Worm (Caenorhabditis elegans): ENCODE results near the gene C38H2.3.

The C38H2.3 gene

DNA sequence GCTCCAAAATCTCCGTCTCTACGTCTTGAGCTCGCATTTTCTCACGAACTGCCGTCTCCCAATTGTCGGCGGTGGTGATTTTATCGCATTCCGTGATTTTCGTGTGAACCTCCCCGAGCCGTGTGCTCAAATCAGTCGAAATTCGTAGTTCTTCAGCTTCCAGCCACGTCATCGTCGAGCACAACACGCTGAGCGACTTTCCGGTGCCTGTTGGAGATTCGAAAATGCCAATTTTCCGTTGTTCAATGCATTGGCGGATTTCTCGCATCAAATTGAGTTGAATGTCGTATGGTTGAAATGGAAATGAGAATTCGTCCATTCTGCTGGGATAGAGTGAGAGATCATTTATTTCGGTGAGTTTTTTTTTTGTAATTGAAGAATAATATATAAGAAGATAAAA, 18.5 kb upstream of the C38H2.3 start, which contains the start of the genes M03C11.3 and chl-1:
TSS of gene M03C11.3 (plus strand) at position 153 of the 400 bp plus-strand sequence.
TSS of gene chl-1 (minus strand) at position 323 of the 400 bp plus-strand sequence.
- TF ChIP-seq hnd-1 (tag; optimal IDR thresholded peaks at IDR 0.05): no peak
- no peak for TF ChIP-seq ceh-13 (GFP tag; optimal IDR thresholded peaks at IDR 0.05)
- no peak for TF ChIP-seq pes-1 (GFP tag; IDR thresholded peaks at IDR 0.05)
- TF ChIP-seq hmbx-1 (tag; optimal IDR thresholded peaks at IDR 0.05): no peak
- TF ChIP-seq aly-1 (tag; optimal IDR thresholded peaks at IDR 0.05): no peak
- TF ChIP-seq flt-1 (GFP tag; IDR thresholded peaks at IDR 0.05): no peak
- no peak for TF ChIP-seq tbx-11 (GFP tag; IDR thresholded peaks at IDR 0.05)
- TF ChIP-seq ama-1 (optimal IDR thresholded peaks at IDR 0.05): no peak
- TF ChIP-seq hmg-4 (GFP tag; optimal IDR thresholded peaks at IDR 0.05): no peak
- no peak for TF ChIP-seq scrt-1 (GFP tag; IDR thresholded peaks at IDR 0.05)
- TF ChIP-seq B0310.2 (tag; optimal IDR thresholded peaks at IDR 0.05): no peak
- TF ChIP-seq ets-7 (tag; optimal IDR thresholded peaks at IDR 0.05): no peak
- TF ChIP-seq tra-4 (tag; optimal IDR thresholded peaks at IDR 0.05): no peak
- TF ChIP-seq ceh-36 (tag; optimal IDR thresholded peaks at IDR 0.05): no peak
- TF ChIP-seq F13C5.2 (tag; optimal IDR thresholded peaks at IDR 0.05): no peak
- TF ChIP-seq sea-1 (GFP tag; conservative IDR thresholded peaks at IDR 0.05): no peak
- no peak for TF ChIP-seq tbx-37 (GFP tag; conservative IDR thresholded peaks at IDR 0.05)

DNA sequence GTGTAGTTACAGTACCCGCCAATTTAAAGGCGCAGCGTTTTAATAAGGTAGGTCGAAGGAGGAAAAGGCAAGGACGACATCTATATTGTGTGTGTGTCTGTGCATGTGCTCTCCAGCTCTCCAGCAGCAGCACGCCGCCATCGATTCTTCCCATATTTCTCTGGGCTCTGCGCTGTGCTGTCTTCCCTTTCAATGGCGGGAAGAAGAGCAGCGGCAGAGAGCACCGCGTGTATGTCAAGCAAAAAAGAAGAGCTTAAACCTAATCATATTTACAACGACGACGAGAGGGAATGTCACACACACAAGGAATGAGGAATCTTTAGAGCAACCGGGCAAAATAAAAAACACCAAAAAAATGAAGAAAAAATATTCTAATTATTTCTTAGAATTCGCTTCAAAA, 12.5 kb upstream of the C38H2.3 start:
- no peak for TF ChIP-seq flt-1 (GFP tag; IDR thresholded peaks at IDR 0.05)
- no peak for TF ChIP-seq hnd-1 (tag; optimal IDR thresholded peaks at IDR 0.05)
- no peak for TF ChIP-seq ets-7 (tag; optimal IDR thresholded peaks at IDR 0.05)
- TF ChIP-seq ceh-36 (tag; optimal IDR thresholded peaks at IDR 0.05): no peak
- TF ChIP-seq sea-1 (GFP tag; conservative IDR thresholded peaks at IDR 0.05): no peak
- no peak for TF ChIP-seq tra-4 (tag; optimal IDR thresholded peaks at IDR 0.05)
- no peak for TF ChIP-seq aly-1 (tag; optimal IDR thresholded peaks at IDR 0.05)
- no peak for TF ChIP-seq F13C5.2 (tag; optimal IDR thresholded peaks at IDR 0.05)
- TF ChIP-seq ceh-13 (GFP tag; optimal IDR thresholded peaks at IDR 0.05): no peak
- no peak for TF ChIP-seq tbx-11 (GFP tag; IDR thresholded peaks at IDR 0.05)
- no peak for TF ChIP-seq hmbx-1 (tag; optimal IDR thresholded peaks at IDR 0.05)
- TF ChIP-seq tbx-37 (GFP tag; conservative IDR thresholded peaks at IDR 0.05): no peak
- no peak for TF ChIP-seq ama-1 (optimal IDR thresholded peaks at IDR 0.05)
- no peak for TF ChIP-seq B0310.2 (tag; optimal IDR thresholded peaks at IDR 0.05)
- no peak for TF ChIP-seq pes-1 (GFP tag; IDR thresholded peaks at IDR 0.05)

DNA sequence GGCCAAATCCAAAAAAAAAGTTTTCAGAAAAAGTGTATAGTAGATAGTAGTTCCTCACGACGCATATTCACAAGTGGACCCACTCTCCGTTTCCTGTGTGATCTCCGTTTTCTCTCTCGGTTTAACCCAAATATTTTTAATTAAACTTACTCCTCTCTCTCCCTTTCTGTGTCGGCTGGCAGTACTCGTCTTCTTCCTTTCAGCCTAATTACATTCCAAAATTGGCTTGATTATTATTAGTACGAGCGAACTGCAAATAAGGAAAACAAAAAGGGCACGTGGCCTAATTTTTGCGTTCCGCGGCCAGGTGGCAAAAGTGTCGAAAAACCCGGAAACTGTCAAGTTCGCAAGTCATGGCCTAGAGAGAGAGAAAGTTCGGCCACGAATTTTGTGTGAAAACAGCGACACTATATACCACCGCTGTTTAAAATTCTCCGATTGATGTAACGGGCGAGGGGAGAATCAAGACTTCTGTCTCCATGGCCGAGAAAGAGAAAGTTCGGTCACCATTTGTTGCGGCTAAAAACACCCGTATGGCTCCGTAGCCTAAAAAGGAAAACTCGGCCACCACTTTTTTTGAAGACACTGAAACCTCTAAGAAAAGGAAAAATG, 10.6 kb upstream of the C38H2.3 start:
- TF ChIP-seq pes-1 (GFP tag; IDR thresholded peaks at IDR 0.05) (no peak), tbx-11 (GFP tag; IDR thresholded peaks at IDR 0.05) (no peak), hmbx-1 (tag; optimal IDR thresholded peaks at IDR 0.05) (no peak)

DNA sequence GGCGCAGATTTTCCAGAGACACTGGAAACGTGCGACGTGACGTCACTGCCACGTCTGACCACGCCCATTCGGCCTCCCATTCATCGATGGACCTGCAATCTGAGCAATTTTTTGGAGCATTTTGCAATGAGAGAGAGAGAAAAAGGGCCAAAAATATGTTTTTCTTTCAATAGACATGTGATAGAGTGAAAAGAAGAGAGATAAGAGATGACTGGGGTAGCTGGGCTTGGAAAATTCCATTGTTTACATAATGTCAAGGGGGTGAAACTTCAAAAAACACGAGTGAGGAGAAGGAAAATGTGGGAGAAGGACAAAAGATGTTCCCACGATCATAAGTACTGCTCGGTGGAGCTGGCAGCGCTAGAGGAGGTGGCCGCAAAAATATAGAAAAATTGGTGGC, 9.6 kb upstream of the C38H2.3 start, which contains the start of gene M03C11.1:
TSS of gene M03C11.1 (minus strand) at position 101 of the 400 bp plus-strand sequence.
- TF ChIP-seq scrt-1 (GFP tag; IDR thresholded peaks at IDR 0.05) (no peak), flt-1 (GFP tag; IDR thresholded peaks at IDR 0.05) (no peak), aly-1 (tag; optimal IDR thresholded peaks at IDR 0.05) (no peak), ets-7 (tag; optimal IDR thresholded peaks at IDR 0.05) (no peak), ceh-13 (GFP tag; optimal IDR thresholded peaks at IDR 0.05) (no peak), B0310.2 (tag; optimal IDR thresholded peaks at IDR 0.05) (no peak), ama-1 (optimal IDR thresholded peaks at IDR 0.05) (no peak), tbx-11 (GFP tag; IDR thresholded peaks at IDR 0.05) (no peak), hmbx-1 (tag; optimal IDR thresholded peaks at IDR 0.05) (no peak), F13C5.2 (tag; optimal IDR thresholded peaks at IDR 0.05) (no peak)

DNA sequence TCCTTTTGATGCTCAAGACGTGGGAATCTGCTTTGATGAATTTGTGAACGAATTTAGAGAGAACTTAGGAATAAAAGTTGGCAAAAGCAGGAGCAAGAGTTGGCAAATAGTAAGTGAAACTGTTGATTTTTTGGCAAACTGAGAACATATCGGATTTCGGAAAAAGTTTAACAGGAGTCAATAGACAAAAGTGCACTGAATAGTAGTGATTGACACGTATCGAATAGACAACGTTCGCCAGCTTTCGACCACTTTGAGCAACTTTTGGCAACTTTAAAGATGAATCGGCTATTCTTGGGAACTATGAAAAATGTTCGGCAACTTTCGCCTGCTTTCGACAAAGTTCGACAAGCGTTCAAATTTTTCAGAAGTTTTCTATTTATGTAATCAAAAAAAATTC, 5.3 kb upstream of the C38H2.3 start, which contains the start of gene M03C11.9:
TSS of gene M03C11.9 (minus strand) at position 101 of the 400 bp plus-strand sequence.
- TF ChIP-seq scrt-1 (GFP tag; IDR thresholded peaks at IDR 0.05): no peak

DNA sequence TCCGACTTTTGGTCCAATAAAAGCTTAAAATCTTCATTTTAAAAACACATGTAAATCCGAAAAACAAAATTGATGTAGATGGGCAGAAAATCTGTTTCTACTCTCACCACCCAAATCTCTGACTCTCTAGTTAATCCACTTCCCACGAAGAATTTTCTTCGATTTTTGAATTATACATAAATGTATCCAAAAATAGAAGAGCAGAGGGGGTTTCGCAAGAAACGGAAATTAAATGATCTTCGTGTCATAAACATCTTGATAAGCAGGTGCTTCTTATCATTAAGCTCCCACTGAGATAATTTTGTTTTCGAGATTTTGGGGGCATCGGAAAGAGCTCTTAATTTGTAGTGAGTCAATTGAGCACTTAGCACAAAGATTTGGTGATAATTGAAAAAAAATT, 3.2 kb upstream of the C38H2.3 start:
- TF ChIP-seq flt-1 (GFP tag; IDR thresholded peaks at IDR 0.05): no peak
- no peak for TF ChIP-seq ceh-36 (tag; optimal IDR thresholded peaks at IDR 0.05)
- TF ChIP-seq hmg-4 (GFP tag; optimal IDR thresholded peaks at IDR 0.05): no peak

DNA sequence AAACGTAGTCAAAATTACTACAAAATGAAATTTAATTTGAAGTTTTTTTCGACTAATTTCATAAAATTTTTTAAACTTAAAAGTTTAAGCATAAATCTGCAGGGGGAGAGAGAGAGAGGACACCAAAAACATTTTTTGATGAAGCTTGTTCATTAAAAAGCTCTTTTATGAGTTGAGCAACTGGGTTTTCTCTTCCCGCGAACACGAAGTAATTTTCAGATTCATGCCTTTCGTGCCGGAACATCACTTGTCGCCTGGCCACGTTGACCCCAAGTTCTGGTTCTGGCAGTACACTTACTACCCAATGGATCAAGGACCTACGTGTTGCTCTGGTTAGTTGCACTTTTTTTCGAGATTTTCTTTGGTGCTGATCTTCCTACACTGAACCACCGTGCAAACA, 2.6 kb downstream of the C38H2.3 start:
- TF ChIP-seq sea-1 (GFP tag; conservative IDR thresholded peaks at IDR 0.05) (no peak), tbx-37 (GFP tag; conservative IDR thresholded peaks at IDR 0.05) (no peak), ceh-13 (GFP tag; optimal IDR thresholded peaks at IDR 0.05) (no peak), tra-4 (tag; optimal IDR thresholded peaks at IDR 0.05) (no peak), tbx-11 (GFP tag; IDR thresholded peaks at IDR 0.05) (no peak), scrt-1 (GFP tag; IDR thresholded peaks at IDR 0.05) (no peak), ceh-36 (tag; optimal IDR thresholded peaks at IDR 0.05) (no peak), aly-1 (tag; optimal IDR thresholded peaks at IDR 0.05) (no peak), B0310.2 (tag; optimal IDR thresholded peaks at IDR 0.05) (no peak)

DNA sequence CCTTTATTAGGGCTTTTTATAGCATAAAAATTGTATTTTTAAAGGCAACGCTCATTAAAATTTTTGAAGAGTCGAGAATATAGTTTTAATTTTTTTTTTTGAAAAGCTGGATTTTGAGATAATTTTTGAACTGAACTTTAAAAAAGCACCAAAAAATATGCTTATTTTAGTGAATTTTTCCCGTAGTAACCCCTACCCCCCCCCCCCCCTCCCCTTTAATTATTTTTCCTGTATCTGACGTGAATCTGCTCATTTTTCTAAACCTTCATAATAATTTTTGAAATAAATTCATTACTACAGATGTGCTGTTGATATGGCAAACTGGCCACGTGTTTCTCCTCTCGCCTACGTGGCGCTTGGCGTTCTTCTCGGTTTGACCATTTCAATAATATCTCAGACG, 4.9 kb downstream of the C38H2.3 start, which contains the start of gene C38H2.2:
TSS of gene C38H2.2 (plus strand) at position 301 of the 400 bp plus-strand sequence.
- TF ChIP-seq scrt-1 (GFP tag; IDR thresholded peaks at IDR 0.05): no peak
- no peak for TF ChIP-seq tra-4 (tag; optimal IDR thresholded peaks at IDR 0.05)
- no peak for TF ChIP-seq ets-7 (tag; optimal IDR thresholded peaks at IDR 0.05)
- no peak for TF ChIP-seq sea-1 (GFP tag; conservative IDR thresholded peaks at IDR 0.05)
- TF ChIP-seq hnd-1 (tag; optimal IDR thresholded peaks at IDR 0.05): no peak
- no peak for TF ChIP-seq ceh-36 (tag; optimal IDR thresholded peaks at IDR 0.05)
- TF ChIP-seq ama-1 (optimal IDR thresholded peaks at IDR 0.05): no peak
- TF ChIP-seq B0310.2 (tag; optimal IDR thresholded peaks at IDR 0.05): no peak
- TF ChIP-seq hmbx-1 (tag; optimal IDR thresholded peaks at IDR 0.05): no peak
- TF ChIP-seq F13C5.2 (tag; optimal IDR thresholded peaks at IDR 0.05): no peak
- no peak for TF ChIP-seq tbx-37 (GFP tag; conservative IDR thresholded peaks at IDR 0.05)
- TF ChIP-seq ceh-13 (GFP tag; optimal IDR thresholded peaks at IDR 0.05): no peak
- no peak for TF ChIP-seq flt-1 (GFP tag; IDR thresholded peaks at IDR 0.05)
- no peak for TF ChIP-seq tbx-11 (GFP tag; IDR thresholded peaks at IDR 0.05)
- no peak for TF ChIP-seq aly-1 (tag; optimal IDR thresholded peaks at IDR 0.05)
- TF ChIP-seq hmg-4 (GFP tag; optimal IDR thresholded peaks at IDR 0.05): no peak

Data from whole organism, early embryonic.